Fruit fly (Drosophila melanogaster) whole organism, embryonic: ENCODE data around the gene TotX.

Experiments used
- Atf3 ChIP-seq: fragments of 200-800 bp; sonication (Bioruptor generic); optimal IDR thresholded peaks from 3 replicates; lab custom pipeline; 2016; ENCODE audit warnings: missing biosample characterization, missing genetic modification characterization
- BEAF-32 ChIP-seq: fragments of 200-800 bp; sonication (Bioruptor generic); optimal IDR thresholded peaks from 3 replicates; lab custom pipeline; 2017; ENCODE audit warnings: missing biosample characterization, missing genetic modification characterization, mild to moderate bottlenecking, moderate library complexity, missing genetic modification reagents
- BtbVII ChIP-seq: fragments of 200-800 bp; sonication (Bioruptor generic); optimal IDR thresholded peaks from 3 replicates; lab custom pipeline; 2017; ENCODE audit warnings: missing biosample characterization, mild to moderate bottlenecking, missing genetic modification characterization
- CG10147 ChIP-seq: fragments of 200-800 bp; sonication (Bioruptor generic); optimal IDR thresholded peaks from 2 replicates; lab custom pipeline; 2019; ENCODE audit warnings: missing biosample characterization, mild to moderate bottlenecking, missing genetic modification characterization, moderate library complexity
- CG10431 ChIP-seq: fragments of 200-800 bp; sonication (Bioruptor generic); optimal IDR thresholded peaks from 3 replicates; lab custom pipeline; 2018; ENCODE audit warnings: missing biosample characterization, mild to moderate bottlenecking, missing genetic modification characterization
- CG11247 ChIP-seq: fragments of 200-800 bp; sonication (Bioruptor generic); IDR thresholded peaks from 2 replicates; pipeline ENCODE4 v1.3.6; 2022; ENCODE audit warnings: missing biosample characterization, missing genetic modification characterization
- CG11696 ChIP-seq: fragments of 200-800 bp; sonication (Bioruptor generic); IDR thresholded peaks from 2 replicates; pipeline ENCODE4 v1.3.6; 2022; ENCODE audit warnings: missing biosample characterization, missing genetic modification characterization
- CG12391 ChIP-seq: fragments of 200-800 bp; sonication (Bioruptor generic); optimal IDR thresholded peaks from 3 replicates; lab custom pipeline; 2018; ENCODE audit warnings: missing biosample characterization, mild to moderate bottlenecking, missing genetic modification characterization, moderate library complexity
- CG13296 ChIP-seq: fragments of 200-800 bp; sonication (Bioruptor generic); optimal IDR thresholded peaks from 3 replicates; lab custom pipeline; 2018; ENCODE audit warnings: missing biosample characterization, mild to moderate bottlenecking, missing genetic modification characterization
- CG13424 ChIP-seq: fragments of 200-800 bp; sonication (Bioruptor generic); optimal IDR thresholded peaks from 2 replicates; lab custom pipeline; 2019; ENCODE audit warnings: missing biosample characterization, mild to moderate bottlenecking, missing genetic modification characterization, moderate library complexity
- CG13624 ChIP-seq: fragments of 200-800 bp; sonication (Bioruptor generic); optimal IDR thresholded peaks from 2 replicates; lab custom pipeline; 2016; ENCODE audit warnings: missing biosample characterization, missing genetic modification characterization
- CG14667 ChIP-seq: fragments of 200-800 bp; sonication (Bioruptor generic); IDR thresholded peaks from 2 replicates; pipeline ENCODE4 v1.3.6; 2022; ENCODE audit warnings: missing biosample characterization, missing genetic modification characterization
- CG17612 ChIP-seq: fragments of 200-800 bp; sonication (Bioruptor generic); IDR thresholded peaks from 2 replicates; pipeline ENCODE4 v1.3.6; 2022; ENCODE audit warnings: missing biosample characterization, missing genetic modification characterization
- CG1792 ChIP-seq: fragments of 200-800 bp; sonication (Bioruptor generic); optimal IDR thresholded peaks from 2 replicates; lab custom pipeline; 2016; ENCODE audit warnings: missing biosample characterization, missing genetic modification characterization
- CG30403 ChIP-seq: fragments of 200-800 bp; sonication (Bioruptor generic); optimal IDR thresholded peaks from 3 replicates; lab custom pipeline; 2016; ENCODE audit warnings: missing biosample characterization, missing genetic modification characterization
- CG31365 ChIP-seq: fragments of 200-800 bp; sonication (Bioruptor generic); optimal IDR thresholded peaks from 2 replicates; lab custom pipeline; 2018; ENCODE audit warnings: missing biosample characterization, mild to moderate bottlenecking, missing genetic modification characterization
- CG3407 ChIP-seq: fragments of 200-800 bp; sonication (Bioruptor generic); optimal IDR thresholded peaks from 2 replicates; lab custom pipeline; 2018; ENCODE audit warnings: missing biosample characterization, mild to moderate bottlenecking, missing genetic modification characterization
- CG34224 ChIP-seq: fragments of 200-800 bp; sonication (Bioruptor generic); IDR thresholded peaks from 3 replicates; pipeline ENCODE4 v1.3.6; 2022; ENCODE audit warnings: missing biosample characterization, missing genetic modification characterization; ENCODE audit not compliant: partially characterized antibody
- CG3847 ChIP-seq: fragments of 200-800 bp; sonication (Bioruptor generic); IDR thresholded peaks from 2 replicates; pipeline ENCODE4 v1.3.6; 2022; ENCODE audit warnings: missing biosample characterization, missing genetic modification characterization
- CG4282 ChIP-seq: fragments of 200-800 bp; sonication (Bioruptor generic); optimal IDR thresholded peaks from 2 replicates; lab custom pipeline; 2016; ENCODE audit warnings: missing biosample characterization, missing genetic modification characterization
- CG4707 ChIP-seq: fragments of 200-800 bp; sonication (Bioruptor generic); optimal IDR thresholded peaks from 2 replicates; lab custom pipeline; 2018; ENCODE audit warnings: missing biosample characterization, mild to moderate bottlenecking, missing genetic modification characterization, moderate library complexity
- CG4820 ChIP-seq: fragments of 200-800 bp; sonication (Bioruptor generic); optimal IDR thresholded peaks from 3 replicates; lab custom pipeline; 2016; ENCODE audit warnings: missing biosample characterization, missing genetic modification characterization
- CG4854 ChIP-seq: fragments of 200-800 bp; sonication (Bioruptor generic); optimal IDR thresholded peaks from 2 replicates; lab custom pipeline; 2016; ENCODE audit warnings: missing biosample characterization, missing genetic modification characterization, inconsistent platforms
- CG6254 ChIP-seq: fragments of 200-800 bp; sonication (Bioruptor generic); optimal IDR thresholded peaks from 3 replicates; lab custom pipeline; 2017; ENCODE audit warnings: mild to moderate bottlenecking, missing biosample characterization, missing genetic modification reagents, missing genetic modification characterization
- CG6654 ChIP-seq: fragments of 200-800 bp; sonication (Bioruptor generic); optimal IDR thresholded peaks from 2 replicates; lab custom pipeline; 2017; ENCODE audit warnings: missing biosample characterization, mild to moderate bottlenecking, missing genetic modification characterization
- CG6791 ChIP-seq: fragments of 200-800 bp; sonication (Bioruptor generic); IDR thresholded peaks from 3 replicates; pipeline ENCODE4 v1.3.6; 2022; ENCODE audit warnings: missing biosample characterization, missing genetic modification characterization; ENCODE audit not compliant: partially characterized antibody
- CG6813 ChIP-seq: fragments of 200-800 bp; sonication (Bioruptor generic); optimal IDR thresholded peaks from 2 replicates; lab custom pipeline; 2017; ENCODE audit warnings: missing biosample characterization, missing genetic modification characterization, mild to moderate bottlenecking, moderate library complexity, missing genetic modification reagents
- Drgx ChIP-seq: fragments of 200-800 bp; sonication (Bioruptor generic); IDR thresholded peaks from 2 replicates; pipeline ENCODE4 v1.3.6; 2022; ENCODE audit warnings: missing biosample characterization, missing genetic modification characterization
- Hr3 ChIP-seq: fragments of 200-800 bp; sonication (Bioruptor generic); optimal IDR thresholded peaks from 3 replicates; lab custom pipeline; 2016; ENCODE audit warnings: missing biosample characterization, missing genetic modification characterization
- Mrtf ChIP-seq: fragments of 200-800 bp; sonication (Bioruptor generic); IDR thresholded peaks from 3 replicates; pipeline ENCODE4 v1.3.6; 2022; ENCODE audit warnings: missing biosample characterization, missing genetic modification characterization
- Nf-YC ChIP-seq: fragments of 200-800 bp; optimal IDR thresholded peaks from 3 replicates; lab custom pipeline; 2019; ENCODE audit warnings: missing biosample characterization, mild to moderate bottlenecking, missing genetic modification characterization, moderate library complexity
- NfI ChIP-seq: fragments of 200-800 bp; sonication (Bioruptor generic); optimal IDR thresholded peaks from 3 replicates; lab custom pipeline; 2018; ENCODE audit warnings: missing biosample characterization, mild to moderate bottlenecking, missing genetic modification characterization, moderate library complexity
- Oli ChIP-seq: fragments of 200-800 bp; sonication (Bioruptor generic); optimal IDR thresholded peaks from 2 replicates; lab custom pipeline; 2018; ENCODE audit warnings: missing biosample characterization, mild to moderate bottlenecking, missing genetic modification characterization, moderate library complexity
- Rfx ChIP-seq: fragments of 200-800 bp; sonication (Bioruptor generic); IDR thresholded peaks from 2 replicates; pipeline ENCODE4 v1.3.6; 2022; ENCODE audit warnings: missing biosample characterization, missing genetic modification characterization
- Sox100B ChIP-seq: fragments of 200-800 bp; sonication (Bioruptor generic); optimal IDR thresholded peaks from 3 replicates; lab custom pipeline; 2018; ENCODE audit warnings: missing biosample characterization, mild to moderate bottlenecking, missing genetic modification characterization
- Vsx1 ChIP-seq: fragments of 200-800 bp; sonication (Bioruptor generic); optimal IDR thresholded peaks from 2 replicates; lab custom pipeline; 2017; ENCODE audit warnings: missing biosample characterization, mild to moderate bottlenecking, missing genetic modification characterization, missing genetic modification reagents
- ato ChIP-seq: fragments of 200-800 bp; sonication (Bioruptor generic); IDR thresholded peaks from 2 replicates; pipeline ENCODE4 v1.3.6; 2022; ENCODE audit warnings: missing biosample characterization, missing genetic modification characterization; ENCODE audit not compliant: partially characterized antibody
- bsh ChIP-seq, 2 experiments: fragments of 200-800 bp; sonication (Bioruptor generic); optimal IDR thresholded peaks; 2 replicates each; lab custom pipeline; 2017 to 2018; ENCODE audit warnings: mild to moderate bottlenecking in 2 of 2, missing biosample characterization in 2 of 2, missing genetic modification characterization in 2 of 2, moderate library complexity in 1 of 2
- cg ChIP-seq: fragments of 200-800 bp; sonication (Bioruptor generic); optimal IDR thresholded peaks from 3 replicates; lab custom pipeline; 2019; ENCODE audit warnings: missing biosample characterization, mild to moderate bottlenecking, missing genetic modification characterization, moderate library complexity
- dan ChIP-seq: fragments of 200-800 bp; sonication (Bioruptor generic); IDR thresholded peaks from 2 replicates; pipeline ENCODE4 v1.3.6; 2022; ENCODE audit warnings: missing biosample characterization, missing genetic modification characterization
- fd96Cb ChIP-seq: fragments of 200-800 bp; sonication (Bioruptor generic); optimal IDR thresholded peaks from 2 replicates; lab custom pipeline; 2018; ENCODE audit warnings: missing biosample characterization, mild to moderate bottlenecking, missing genetic modification characterization, moderate library complexity
- gem ChIP-seq: fragments of 200-800 bp; sonication (Bioruptor generic); optimal IDR thresholded peaks from 2 replicates; lab custom pipeline; 2019; ENCODE audit warnings: missing biosample characterization, mild to moderate bottlenecking, missing genetic modification characterization, moderate library complexity
- ken ChIP-seq: fragments of 200-800 bp; sonication (Bioruptor generic); IDR thresholded peaks from 3 replicates; pipeline ENCODE4 v1.3.6; 2022; ENCODE audit warnings: missing biosample characterization, missing genetic modification characterization
- nerfin-2 ChIP-seq: fragments of 200-800 bp; sonication (Bioruptor generic); IDR thresholded peaks from 2 replicates; pipeline ENCODE4 v1.3.6; 2022; ENCODE audit warnings: missing biosample characterization, missing genetic modification characterization; ENCODE audit not compliant: partially characterized antibody
- p53 ChIP-seq: fragments of 200-800 bp; sonication (Bioruptor generic); optimal IDR thresholded peaks from 2 replicates; lab custom pipeline; 2016; ENCODE audit warnings: missing biosample characterization, missing genetic modification characterization
- pzg ChIP-seq: fragments of 200-800 bp; sonication (Bioruptor generic); optimal IDR thresholded peaks from 3 replicates; lab custom pipeline; 2018; ENCODE audit warnings: missing biosample characterization, mild to moderate bottlenecking, missing genetic modification characterization, moderate library complexity
- sc ChIP-seq, 3 experiments: fragments of >200 bp in 2 of 3; fragments of 200-800 bp in 1 of 3; sonication (Bioruptor generic) in 1 of 3; optimal IDR thresholded peaks; 2 replicates in 2 of 3; 3 replicates in 1 of 3; lab custom pipeline; 2017; ENCODE audit warnings: mild to moderate bottlenecking in 1 of 3, missing biosample characterization in 1 of 3, missing genetic modification characterization in 1 of 3, missing genetic modification reagents in 1 of 3
- tgo ChIP-seq: fragments of 200-800 bp; sonication (Bioruptor generic); IDR thresholded peaks from 3 replicates; pipeline ENCODE4 v1.3.6; 2022; ENCODE audit warnings: missing biosample characterization, missing genetic modification characterization
- tx ChIP-seq: fragments of 200-800 bp; sonication (Bioruptor generic); optimal IDR thresholded peaks from 2 replicates; lab custom pipeline; 2016; ENCODE audit warnings: missing biosample characterization, missing genetic modification characterization
- zen ChIP-seq: fragments of 200-800 bp; sonication (Bioruptor generic); optimal IDR thresholded peaks from 3 replicates; lab custom pipeline; 2018; ENCODE audit warnings: missing biosample characterization, mild to moderate bottlenecking, missing genetic modification characterization, moderate library complexity

The TotX gene

DNA sequence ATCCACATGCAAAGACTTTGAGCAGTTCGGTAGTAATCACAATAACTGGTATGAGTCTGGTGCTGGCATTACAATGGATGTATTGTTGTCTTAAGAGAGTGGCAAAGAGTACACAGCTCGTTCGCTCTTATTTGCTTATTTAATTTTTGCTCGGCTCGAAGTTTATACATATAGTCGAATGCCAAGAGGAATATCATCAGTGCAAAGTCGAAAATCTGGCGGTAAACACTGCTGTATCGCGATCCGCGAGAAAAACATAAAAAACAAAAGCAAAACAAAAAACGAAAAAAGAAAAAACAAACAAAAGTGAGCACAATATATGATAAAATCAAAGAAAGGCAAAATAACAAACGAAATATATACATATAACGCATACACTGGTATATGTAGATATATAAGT, 8.8 kb upstream of the TotX start, which contains the start of gene hdly:
TSS of gene hdly (plus strand) at position 194 of the 400 bp plus-strand sequence.
- TF ChIP-seq dan (no peak), CG6654 (GFP tag; lab: Kevin White, UChicago) (no peak), ato (GFP tag; lab: Robert Waterston, UW) (no peak), CG11247 (GFP tag; lab: Robert Waterston, UW) (no peak), Sox100B (GFP tag; lab: Kevin White, UChicago) (peak; percentile 1), BtbVII (GFP tag; lab: Kevin White, UChicago) (peak; percentile 59), sc (optimal IDR thresholded peaks at IDR 0.05; lab: Kevin White, UChicago) (no peak), sc (GFP tag; optimal IDR thresholded peaks at IDR 0.05; lab: Kevin White, UChicago) (no peak), tx (GFP tag; lab: Kevin White, UChicago) (no peak), pzg (GFP tag; lab: Kevin White, UChicago) (no peak), Mrtf (GFP tag; lab: Robert Waterston, UW) (no peak), tgo (GFP tag; lab: Robert Waterston, UW) (no peak), CG4820 (GFP tag; lab: Kevin White, UChicago) (no peak), Vsx1 (GFP tag; lab: Kevin White, UChicago) (peak; percentile 14), CG3847 (no peak), CG17612 (no peak), CG6791 (GFP tag; lab: Robert Waterston, UW) (no peak), CG31365 (tag; lab: Kevin White, UChicago) (peak; percentile 23), CG10431 (GFP tag; lab: Kevin White, UChicago) (no peak), CG14667 (GFP tag; lab: Robert Waterston, UW) (no peak), Drgx (GFP tag; lab: Robert Waterston, UW) (peak; percentile 99), CG6813 (GFP tag; lab: Kevin White, UChicago) (peak; percentile 25), fd96Cb (tag; lab: Kevin White, UChicago) (no peak), Nf-YC (tag; lab: Kevin White, UChicago) (no peak), CG4854 (GFP tag; lab: Kevin White, UChicago) (no peak), ken (GFP tag; lab: Robert Waterston, UW) (no peak), CG12391 (tag; lab: Kevin White, UChicago) (no peak), CG11696 (GFP tag; lab: Robert Waterston, UW) (no peak), CG30403 (no peak), Atf3 (GFP tag; lab: Kevin White, UChicago) (no peak), CG6254 (no peak), NfI (no peak), CG3407 (GFP tag; lab: Kevin White, UChicago) (no peak), zen (tag; lab: Kevin White, UChicago) (no peak), CG10147 (GFP tag; lab: Kevin White, UChicago) (no peak), gem (tag; lab: Kevin White, UChicago) (no peak), bsh (GFP tag; optimal IDR thresholded peaks at IDR 0.05; lab: Kevin White, UChicago) (peak in 1 of 2 experiments; percentile 99), CG34224 (GFP tag; lab: Robert Waterston, UW) (peak; percentile 18; the same call in 1 of the 3 replicates), Rfx (peak; percentile 36; the same call in 1 of the 2 replicates), BEAF-32 (GFP tag; lab: Kevin White, UChicago) (no peak), CG13624 (GFP tag; lab: Kevin White, UChicago) (no peak), CG4707 (GFP tag; lab: Kevin White, UChicago) (no peak), CG4282 (GFP tag; lab: Kevin White, UChicago) (no peak), cg (GFP tag; lab: Kevin White, UChicago) (no peak), CG13296 (peak; percentile 76), Hr3 (GFP tag; lab: Kevin White, UChicago) (no peak), p53 (GFP tag; lab: Kevin White, UChicago) (no peak), Oli (tag; lab: Kevin White, UChicago) (no peak), nerfin-2 (no peak), CG1792 (GFP tag; lab: Kevin White, UChicago) (no peak), CG13424 (tag; lab: Kevin White, UChicago) (no peak)
